Worm (Caenorhabditis elegans): Measurements from ENCODE around the gene F17C11.26.

DNA sequence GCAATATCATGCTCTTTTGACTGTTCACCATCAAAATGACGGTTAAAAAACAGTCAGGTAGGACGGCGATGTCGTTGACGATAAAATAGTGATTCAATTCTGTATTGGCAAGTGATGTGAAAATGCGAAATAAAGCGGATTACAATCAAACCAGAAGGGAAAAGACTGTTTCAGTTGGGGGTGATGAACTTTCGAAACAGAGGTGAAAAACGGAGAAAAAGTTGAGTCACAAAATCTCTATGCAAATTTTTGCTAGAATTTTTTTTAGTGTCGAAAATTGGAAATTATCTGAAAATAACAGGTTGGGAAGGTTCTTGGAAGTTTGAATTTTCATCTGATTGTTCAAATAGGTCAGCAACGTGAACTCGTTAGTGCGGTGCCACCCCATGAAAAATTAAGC, 19.5 kb upstream of the F17C11.26 start, which contains the start of gene nas-31:
- TF ChIP-seq ama-1 (optimal IDR thresholded peaks at IDR 0.05) (no peak), Y75B8A.6 (GFP tag; IDR thresholded peaks at IDR 0.05) (no peak), zip-2 (tag; optimal IDR thresholded peaks at IDR 0.05) (no peak), daf-12 (tag; optimal IDR thresholded peaks at IDR 0.05) (no peak), lsy-2 (tag; optimal IDR thresholded peaks at IDR 0.05) (no peak), nhr-25 (tag; optimal IDR thresholded peaks at IDR 0.05; ENCODE audit: borderline replicate concordance, insufficient read depth) (no peak), mdl-1 (tag; optimal IDR thresholded peaks at IDR 0.05) (no peak), lin-13 (GFP tag; optimal IDR thresholded peaks at IDR 0.05) (no peak), ces-1 (GFP tag; optimal IDR thresholded peaks at IDR 0.05) (no peak), nhr-6 (tag; optimal IDR thresholded peaks at IDR 0.05) (no peak), pha-4 (GFP tag; IDR thresholded peaks at IDR 0.05) (no peak), pha-4 (tag; optimal IDR thresholded peaks at IDR 0.05) (no peak), hmg-1.1 (GFP tag; IDR thresholded peaks at IDR 0.05) (no peak)

Data from whole organism, L4 larva.